Fruit fly (Drosophila melanogaster): ENCODE results near the gene CG9855.

DNA sequence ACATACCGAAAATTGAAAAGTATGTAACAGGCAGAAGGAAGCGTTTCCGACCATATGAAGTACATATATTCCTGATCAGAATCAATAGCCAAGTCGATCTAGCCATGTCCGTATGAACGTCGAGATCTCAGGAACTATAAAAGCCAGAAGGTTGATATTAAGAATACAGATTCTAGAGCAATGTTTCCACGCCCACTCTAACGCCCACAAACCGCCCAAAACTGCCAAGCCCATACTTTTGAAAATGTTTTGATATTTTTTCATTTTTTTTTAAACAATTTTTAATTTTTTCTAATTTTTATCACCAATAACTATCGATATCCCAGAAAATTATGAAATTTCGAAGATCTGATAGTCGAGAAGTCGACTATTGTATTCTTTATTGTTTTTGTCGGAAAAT is 35.7 kb downstream of the CG9855 start:
- TF ChIP-seq CG8478 (optimal IDR thresholded peaks at IDR 0.05): no peak
- no peak for TF ChIP-seq CTCF (optimal IDR thresholded peaks at IDR 0.05)

Measured in S2 (cell line).